Fruit fly (Drosophila melanogaster) whole organism, adult: ENCODE results near the gene CG5731.

Experiments used
- CG12768 ChIP-seq: fragments of 200-800 bp; sonication (Bioruptor generic); optimal IDR thresholded peaks from 2 replicates; lab custom pipeline; 2017; ENCODE audit warnings: missing biosample characterization, missing genetic modification characterization, mild to moderate bottlenecking, moderate library complexity, missing genetic modification reagents
- CG7101 ChIP-seq: fragments of 200-800 bp; sonication (Bioruptor generic); optimal IDR thresholded peaks from 2 replicates; lab custom pipeline; 2018; ENCODE audit warnings: missing biosample characterization, mild to moderate bottlenecking, missing genetic modification characterization, moderate library complexity
- Mnt ChIP-seq: fragments of 200-800 bp; sonication (Bioruptor generic); optimal IDR thresholded peaks from 2 replicates; lab custom pipeline; 2016; ENCODE audit warnings: missing biosample characterization, mild to moderate bottlenecking, missing genetic modification characterization
- cic ChIP-seq: fragments of 200-800 bp; sonication (Bioruptor generic); optimal IDR thresholded peaks from 2 replicates; lab custom pipeline; 2017; ENCODE audit warnings: missing biosample characterization, mild to moderate bottlenecking, missing genetic modification characterization, moderate library complexity
- kay ChIP-seq: fragments of 200-800 bp; sonication (Bioruptor generic); peaks from one replicate; lab custom pipeline; 2016; ENCODE audit warnings: missing biosample characterization, missing genetic modification characterization, borderline replicate concordance
- tj ChIP-seq: fragments of 200-800 bp; sonication (Bioruptor generic); optimal IDR thresholded peaks from 3 replicates; lab custom pipeline; 2017; ENCODE audit warnings: missing biosample characterization, mild to moderate bottlenecking, missing genetic modification characterization, moderate library complexity

dm6 chr2L:10206633-10207162 is 2.8 kb downstream of the CG5731 start, which contains the start of gene Snx17:
- TF ChIP-seq cic (GFP tag; lab: Kevin White, UChicago) (no peak), kay (GFP tag; lab: Kevin White, UChicago) (no peak), CG12768 (no peak), Mnt (GFP tag; lab: Kevin White, UChicago) (no peak), tj (GFP tag; lab: Kevin White, UChicago) (no peak), CG7101 (tag; lab: Kevin White, UChicago) (no peak)
